Fruit fly (Drosophila melanogaster): ENCODE measurements around the gene CG42716.

- no peak for TF ChIP-seq CG17806 (tag; optimal IDR thresholded peaks at IDR 0.05)
- TF ChIP-seq rn (GFP tag; IDR thresholded peaks at IDR 0.05) = no peak
- TF ChIP-seq CG8159 (tag; optimal IDR thresholded peaks at IDR 0.05) = peak; percentile 46
- TF ChIP-seq CG13204 (GFP tag; optimal IDR thresholded peaks at IDR 0.05) = no peak
- no peak for TF ChIP-seq EcR (GFP tag; optimal IDR thresholded peaks at IDR 0.05)
- TF ChIP-seq gl (tag; optimal IDR thresholded peaks at IDR 0.05) = no peak
- TF ChIP-seq CG9948 (tag; optimal IDR thresholded peaks at IDR 0.05) = peak; percentile 21
Measured at dm6 chr3L:16016911-16017310, 16.7 kb upstream of the CG42716 start.
